ENCODE assay signal across 2 worm cellular contexts in genomic region chrX:15319762-15320161, ce11.
TF ChIP-seq lines count a peak whose summit lies in the region.
"Not testable (repeated sequence)": the region's sequence is repeated elsewhere in the genome, so short reads cannot be mapped to it uniquely, and the experiment has no call there.

No protein-coding gene starts in this region.

TF ChIP-seq in whole organism, L4 larva, 104 proteins besides CTCF, POLR2A, EP300 and RAD21:
- TF ChIP-seq aha-1 (tag; lab: Kevin White, UChicago) (peak; percentile 2), pha-4 (GFP tag; IDR thresholded peaks at IDR 0.05; lab: Robert Waterston, UW) (peak; percentile 16; the same call in 1 of the 2 replicates), lin-1 (GFP tag; IDR thresholded peaks at IDR 0.05; lab: Robert Waterston, UW) (0 out of 2 replicates have a peak, but pooled peaks have one; percentile 20), tra-1 (GFP tag; IDR thresholded peaks at IDR 0.05; lab: Robert Waterston, UW) (0 out of 2 replicates have a peak, but pooled peaks have one; percentile 27)
- TF ChIP-seq pha-4 (tag; optimal IDR thresholded peaks at IDR 0.05; lab: Kevin White, UChicago): not testable (repeated sequence)
TF ChIP-seq in whole organism, L4 larva: peak in this region for 4; not testable (repeated sequence) for 100.

TF ChIP-seq in whole organism, young adult, 124 proteins besides CTCF, POLR2A, EP300 and RAD21:
- 0 out of 2 replicates have a peak, but pooled peaks have one; percentile 70 for TF ChIP-seq lin-26 (GFP tag; IDR thresholded peaks at IDR 0.05; lab: Robert Waterston, UW)
- TF ChIP-seq rpc-1 (optimal IDR thresholded peaks at IDR 0.05; lab: Kevin White, UChicago): not testable (repeated sequence)
- TF ChIP-seq rpc-1 (tag; optimal IDR thresholded peaks at IDR 0.05; lab: Kevin White, UChicago): peak; percentile 25
- peak; percentile 74 for TF ChIP-seq tbp1 (GFP tag; optimal IDR thresholded peaks at IDR 0.05; lab: Kevin White, UChicago)
- peak; percentile 45 for TF ChIP-seq B0261.1 (tag; optimal IDR thresholded peaks at IDR 0.05; lab: Kevin White, UChicago)
